Worm (Caenorhabditis elegans) whole organism, early embryonic: ENCODE results near the gene grl-11.

Experiments used
- ama-1 ChIP-seq: fragments of 150-350 bp; optimal IDR thresholded peaks from 2 replicates; lab custom pipeline; 2014
- flt-1 ChIP-seq: fragments of 200-800 bp; sonication (Bioruptor generic); IDR thresholded peaks from 2 replicates; pipeline ENCODE4 v1.3.6; 2022; ENCODE audit warnings: missing genetic modification characterization, missing compliant biosample characterization
- hmbx-1 ChIP-seq: sonication (generic microtip); optimal IDR thresholded peaks from 2 replicates; lab custom pipeline; 2016; ENCODE audit warnings: mild to moderate bottlenecking, missing genetic modification characterization, missing compliant biosample characterization
- pes-1 ChIP-seq: fragments of 200-800 bp; sonication (Bioruptor generic); IDR thresholded peaks from 2 replicates; pipeline ENCODE4 v1.3.6; 2022; ENCODE audit warnings: missing genetic modification reagents, missing genetic modification characterization, missing compliant biosample characterization
- tbx-11 ChIP-seq: fragments of 200-800 bp; sonication (Bioruptor generic); IDR thresholded peaks from 2 replicates; pipeline ENCODE4 v1.3.6; 2022; ENCODE audit warnings: missing genetic modification characterization, missing compliant biosample characterization
- tbx-37 ChIP-seq: fragments of 200-800 bp; sonication (Bioruptor generic); conservative IDR thresholded peaks from 2 replicates; pipeline ENCODE4 v1.3.6; 2022; ENCODE audit warnings: missing genetic modification reagents, missing genetic modification characterization, missing compliant biosample characterization
- tra-4 ChIP-seq: sonication (generic microtip); optimal IDR thresholded peaks from 2 replicates; lab custom pipeline; 2017; ENCODE audit warnings: missing genetic modification characterization, missing compliant biosample characterization

DNA sequence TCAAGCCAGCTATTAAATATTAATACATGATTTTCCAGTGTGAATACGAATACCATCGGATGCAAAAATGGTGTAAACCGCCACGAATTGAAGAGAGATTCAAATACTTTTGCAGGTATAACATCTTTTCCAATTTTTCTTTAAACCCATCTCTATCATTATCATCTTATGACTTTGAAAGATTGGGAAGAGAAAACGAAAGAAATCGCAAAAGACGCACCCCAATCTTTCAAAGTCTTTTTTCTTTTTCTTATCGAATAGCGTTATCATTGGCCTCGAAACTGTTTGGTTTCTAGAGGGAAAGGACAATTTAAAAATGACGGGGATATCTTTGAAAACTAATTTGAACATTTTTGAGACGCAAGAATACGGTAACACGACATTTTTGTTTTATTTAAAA lies 12.5 kb downstream of the grl-11 start:
- no peak for TF ChIP-seq ama-1 (lab: Kevin White, UChicago)
- no peak for TF ChIP-seq tbx-37 (GFP tag; lab: Robert Waterston, UW)
- no peak for TF ChIP-seq tra-4
- no peak for TF ChIP-seq hmbx-1 (tag; lab: Kevin White, UChicago)
- TF ChIP-seq pes-1 (GFP tag; lab: Robert Waterston, UW), result no peak
- no peak for TF ChIP-seq flt-1 (GFP tag; lab: Robert Waterston, UW)
- TF ChIP-seq tbx-11 (GFP tag; lab: Robert Waterston, UW), result no peak
